Worm (Caenorhabditis elegans): ENCODE data around the gene C46F11.4.

ce11 chrIII:3704967-3705366 lies 40.9 kb upstream of the C46F11.4 start, which contains the start of gene wdr-5.1:
- TF ChIP-seq nhr-237 (tag; optimal IDR thresholded peaks at IDR 0.05) (no peak), ztf-4 (tag; optimal IDR thresholded peaks at IDR 0.05) (no peak), ceh-82 (tag; optimal IDR thresholded peaks at IDR 0.05) (no peak), nhr-129 (tag; optimal IDR thresholded peaks at IDR 0.05) (peak; percentile 22), lin-39 (tag; optimal IDR thresholded peaks at IDR 0.05) (no peak), lsy-2 (tag; optimal IDR thresholded peaks at IDR 0.05) (peak in 1 of 2 experiments; percentile 49), nhr-10 (tag; optimal IDR thresholded peaks at IDR 0.05) (no peak)
